Fruit fly (Drosophila melanogaster) whole organism, embryonic: ENCODE data around the gene CG6567.

Experiments used
- Bdp1 ChIP-seq: fragments of 200-800 bp; sonication (Bioruptor generic); optimal IDR thresholded peaks from 3 replicates; lab custom pipeline; 2016; ENCODE audit warnings: missing biosample characterization, missing genetic modification characterization
- Bteb2 ChIP-seq: fragments of 200-800 bp; sonication (Bioruptor generic); optimal IDR thresholded peaks from 2 replicates; lab custom pipeline; 2016; ENCODE audit warnings: missing biosample characterization, missing genetic modification characterization
- CG10147 ChIP-seq: fragments of 200-800 bp; sonication (Bioruptor generic); optimal IDR thresholded peaks from 2 replicates; lab custom pipeline; 2019; ENCODE audit warnings: missing biosample characterization, mild to moderate bottlenecking, missing genetic modification characterization, moderate library complexity
- CG10654 ChIP-seq: fragments of 200-800 bp; sonication (Bioruptor generic); optimal IDR thresholded peaks from 2 replicates; lab custom pipeline; 2016; ENCODE audit warnings: missing biosample characterization, missing genetic modification characterization
- CG11247 ChIP-seq: fragments of 200-800 bp; sonication (Bioruptor generic); IDR thresholded peaks from 2 replicates; pipeline ENCODE4 v1.3.6; 2022; ENCODE audit warnings: missing biosample characterization, missing genetic modification characterization
- CG12219 ChIP-seq: fragments of 200-800 bp; sonication (Bioruptor generic); optimal IDR thresholded peaks from 3 replicates; lab custom pipeline; 2018; ENCODE audit warnings: missing biosample characterization, mild to moderate bottlenecking, missing genetic modification characterization
- CG12299 ChIP-seq: fragments of 200-800 bp; sonication (Bioruptor generic); optimal IDR thresholded peaks from 2 replicates; lab custom pipeline; 2018; ENCODE audit warnings: missing biosample characterization, mild to moderate bottlenecking, missing genetic modification characterization
- CG12391 ChIP-seq: fragments of 200-800 bp; sonication (Bioruptor generic); optimal IDR thresholded peaks from 3 replicates; lab custom pipeline; 2018; ENCODE audit warnings: missing biosample characterization, mild to moderate bottlenecking, missing genetic modification characterization, moderate library complexity
- CG14710 ChIP-seq: fragments of 200-800 bp; sonication (Bioruptor generic); optimal IDR thresholded peaks from 3 replicates; lab custom pipeline; 2019; ENCODE audit warnings: missing biosample characterization, mild to moderate bottlenecking, missing genetic modification characterization, moderate library complexity
- CG16815 ChIP-seq: fragments of 200-800 bp; sonication (Bioruptor generic); optimal IDR thresholded peaks from 3 replicates; lab custom pipeline; 2017; ENCODE audit warnings: missing biosample characterization, mild to moderate bottlenecking, missing genetic modification characterization
- CG2116 ChIP-seq: fragments of 200-800 bp; sonication (Bioruptor generic); optimal IDR thresholded peaks from 3 replicates; lab custom pipeline; 2018; ENCODE audit warnings: missing biosample characterization, mild to moderate bottlenecking, missing genetic modification characterization
- CG2120 ChIP-seq: fragments of 200-800 bp; sonication (Bioruptor generic); optimal IDR thresholded peaks from 3 replicates; lab custom pipeline; 2016; ENCODE audit warnings: missing biosample characterization, missing genetic modification characterization
- CG2712 ChIP-seq: fragments of 200-800 bp; optimal IDR thresholded peaks from 3 replicates; lab custom pipeline; 2019; ENCODE audit warnings: missing biosample characterization, mild to moderate bottlenecking, missing genetic modification characterization, moderate library complexity
- CG4820 ChIP-seq: fragments of 200-800 bp; sonication (Bioruptor generic); optimal IDR thresholded peaks from 3 replicates; lab custom pipeline; 2016; ENCODE audit warnings: missing biosample characterization, missing genetic modification characterization
- CG7963 ChIP-seq: fragments of 200-800 bp; sonication (Bioruptor generic); IDR thresholded peaks from 3 replicates; pipeline ENCODE4 v1.3.6; 2022; ENCODE audit warnings: missing biosample characterization, missing genetic modification characterization; ENCODE audit not compliant: partially characterized antibody
- CG8944 ChIP-seq: fragments of 200-800 bp; sonication (Bioruptor generic); optimal IDR thresholded peaks from 3 replicates; lab custom pipeline; 2016; ENCODE audit warnings: missing biosample characterization, missing genetic modification characterization
- CG9727 ChIP-seq: fragments of 200-800 bp; sonication (Bioruptor generic); optimal IDR thresholded peaks from 3 replicates; lab custom pipeline; 2017; ENCODE audit warnings: missing biosample characterization, mild to moderate bottlenecking, missing genetic modification characterization
- CHES-1-like ChIP-seq: fragments of 200-800 bp; sonication (Bioruptor generic); optimal IDR thresholded peaks from 2 replicates; lab custom pipeline; 2016; ENCODE audit warnings: missing biosample characterization, missing genetic modification characterization
- Dp ChIP-seq: fragments of 200-800 bp; sonication (Bioruptor generic); optimal IDR thresholded peaks from 2 replicates; lab custom pipeline; 2018; ENCODE audit warnings: missing biosample characterization, mild to moderate bottlenecking, missing genetic modification characterization, moderate library complexity
- Elba2 ChIP-seq: fragments of 200-800 bp; sonication (Bioruptor generic); optimal IDR thresholded peaks from 3 replicates; lab custom pipeline; 2016; ENCODE audit warnings: missing biosample characterization, missing genetic modification characterization
- Gug ChIP-seq: fragments of 200-800 bp; sonication (Bioruptor generic); IDR thresholded peaks from 4 replicates; pipeline ENCODE4 v1.3.6; 2022; ENCODE audit warnings: missing biosample characterization, missing genetic modification characterization
- H15 ChIP-seq: fragments of 200-800 bp; sonication (Bioruptor generic); IDR thresholded peaks from 3 replicates; pipeline ENCODE4 v1.3.6; 2022; ENCODE audit warnings: missing biosample characterization, missing genetic modification characterization
- HmgZ ChIP-seq: fragments of 200-800 bp; sonication (Bioruptor generic); optimal IDR thresholded peaks from 2 replicates; lab custom pipeline; 2018; ENCODE audit warnings: missing biosample characterization, mild to moderate bottlenecking, missing genetic modification characterization
- Hmr ChIP-seq: fragments of 200-800 bp; sonication (Bioruptor generic); optimal IDR thresholded peaks from 3 replicates; lab custom pipeline; 2017; ENCODE audit warnings: mild to moderate bottlenecking, missing biosample characterization, missing genetic modification reagents, missing genetic modification characterization
- Mes4 ChIP-seq: fragments of 200-800 bp; sonication (Bioruptor generic); optimal IDR thresholded peaks from 2 replicates; lab custom pipeline; 2016; ENCODE audit warnings: missing biosample characterization, missing genetic modification characterization
- NfI ChIP-seq: fragments of 200-800 bp; sonication (Bioruptor generic); optimal IDR thresholded peaks from 3 replicates; lab custom pipeline; 2018; ENCODE audit warnings: missing biosample characterization, mild to moderate bottlenecking, missing genetic modification characterization, moderate library complexity
- Sin3A ChIP-seq: fragments of >200 bp; optimal IDR thresholded peaks from 2 replicates; lab custom pipeline; 2018
- ab ChIP-seq: fragments of 200-800 bp; sonication (Bioruptor generic); optimal IDR thresholded peaks from 2 replicates; lab custom pipeline; 2016; ENCODE audit warnings: missing biosample characterization, missing genetic modification characterization
- ac ChIP-seq: fragments of 200-800 bp; sonication (Bioruptor generic); optimal IDR thresholded peaks from 3 replicates; lab custom pipeline; 2017; ENCODE audit warnings: missing biosample characterization, mild to moderate bottlenecking, missing genetic modification characterization
- amos ChIP-seq: fragments of 200-800 bp; sonication (Bioruptor generic); IDR thresholded peaks from 2 replicates; pipeline ENCODE4 v1.3.6; 2022; ENCODE audit warnings: missing biosample characterization, missing genetic modification characterization; ENCODE audit not compliant: partially characterized antibody
- bab2 ChIP-seq: fragments of 200-800 bp; sonication (Bioruptor generic); optimal IDR thresholded peaks from 2 replicates; lab custom pipeline; 2016; ENCODE audit warnings: missing biosample characterization, missing genetic modification characterization
- ci ChIP-seq: fragments of 200-800 bp; sonication (Bioruptor generic); IDR thresholded peaks from 3 replicates; pipeline ENCODE4 v1.3.6; 2022; ENCODE audit warnings: missing biosample characterization, missing genetic modification characterization
- da ChIP-seq: fragments of 200-800 bp; sonication (Bioruptor generic); optimal IDR thresholded peaks from 2 replicates; lab custom pipeline; 2016; ENCODE audit warnings: missing biosample characterization, missing genetic modification characterization
- disco-r ChIP-seq: fragments of 200-800 bp; sonication (Bioruptor generic); optimal IDR thresholded peaks from 2 replicates; lab custom pipeline; 2016; ENCODE audit warnings: missing biosample characterization, missing genetic modification characterization
- fru ChIP-seq: fragments of >200 bp; optimal IDR thresholded peaks from 2 replicates; lab custom pipeline; 2017
- gcm ChIP-seq: fragments of 200-800 bp; sonication (Bioruptor generic); optimal IDR thresholded peaks from 2 replicates; lab custom pipeline; 2019; ENCODE audit warnings: missing biosample characterization, mild to moderate bottlenecking, missing genetic modification characterization, moderate library complexity
- gro ChIP-seq: fragments of 200-800 bp; sonication (Bioruptor generic); optimal IDR thresholded peaks from 2 replicates; lab custom pipeline; 2016; ENCODE audit warnings: missing biosample characterization, missing genetic modification characterization
- hbn ChIP-seq: fragments of 200-800 bp; sonication (Bioruptor generic); IDR thresholded peaks from 2 replicates; pipeline ENCODE4 v1.3.6; 2022; ENCODE audit warnings: missing biosample characterization, missing genetic modification characterization; ENCODE audit not compliant: partially characterized antibody
- inv ChIP-seq: fragments of 200-800 bp; sonication (Bioruptor generic); IDR thresholded peaks from 2 replicates; pipeline ENCODE4 v1.3.6; 2022; ENCODE audit warnings: missing biosample characterization, missing genetic modification characterization; ENCODE audit not compliant: partially characterized antibody
- lbe ChIP-seq: fragments of 200-800 bp; sonication (Bioruptor generic); optimal IDR thresholded peaks from 2 replicates; lab custom pipeline; 2016; ENCODE audit warnings: missing biosample characterization, mild to moderate bottlenecking, missing genetic modification characterization
- luna ChIP-seq: fragments of 200-800 bp; sonication (Bioruptor generic); optimal IDR thresholded peaks from 2 replicates; lab custom pipeline; 2016; ENCODE audit warnings: missing biosample characterization, missing genetic modification characterization
- mam ChIP-seq: fragments of 200-800 bp; sonication (Bioruptor generic); optimal IDR thresholded peaks from 3 replicates; lab custom pipeline; 2016; ENCODE audit warnings: missing biosample characterization, missing genetic modification characterization
- odd ChIP-seq: fragments of 200-800 bp; sonication (Bioruptor generic); optimal IDR thresholded peaks from 2 replicates; lab custom pipeline; 2017; ENCODE audit warnings: missing biosample characterization, mild to moderate bottlenecking, missing genetic modification characterization
- pfk ChIP-seq: fragments of 200-800 bp; sonication (Bioruptor generic); optimal IDR thresholded peaks from 2 replicates; lab custom pipeline; 2018; ENCODE audit warnings: missing biosample characterization, mild to moderate bottlenecking, missing genetic modification characterization, moderate library complexity
- row ChIP-seq: fragments of 200-800 bp; sonication (Bioruptor generic); IDR thresholded peaks from 3 replicates; pipeline ENCODE4 v1.3.6; 2022; ENCODE audit warnings: missing biosample characterization, missing genetic modification characterization
- sens-2 ChIP-seq: fragments of 200-800 bp; sonication (Bioruptor generic); IDR thresholded peaks from 2 replicates; pipeline ENCODE4 v1.3.6; 2022; ENCODE audit warnings: missing biosample characterization, missing genetic modification characterization
- ssp ChIP-seq: fragments of 200-800 bp; sonication (Bioruptor generic); IDR thresholded peaks from 2 replicates; pipeline ENCODE4 v1.3.6; 2022; ENCODE audit warnings: missing biosample characterization, missing genetic modification characterization
- twi ChIP-seq: fragments of 200-800 bp; optimal IDR thresholded peaks from 2 replicates; lab custom pipeline; 2019; ENCODE audit warnings: missing biosample characterization, mild to moderate bottlenecking, missing genetic modification characterization, moderate library complexity
- wor ChIP-seq: fragments of 200-800 bp; sonication (Bioruptor generic); IDR thresholded peaks from 2 replicates; pipeline ENCODE4 v1.3.6; 2022; ENCODE audit warnings: missing biosample characterization, missing genetic modification characterization
- z ChIP-seq: fragments of 200-800 bp; sonication (Bioruptor generic); IDR thresholded peaks from 3 replicates; pipeline ENCODE4 v1.3.6; 2022; ENCODE audit warnings: missing biosample characterization, missing genetic modification characterization
- zen2 ChIP-seq: fragments of 200-800 bp; sonication (Bioruptor generic); IDR thresholded peaks from 3 replicates; pipeline ENCODE4 v1.3.6; 2022; ENCODE audit warnings: missing biosample characterization, missing genetic modification characterization; ENCODE audit not compliant: partially characterized antibody
- zfh2 ChIP-seq: fragments of 200-800 bp; sonication (Bioruptor generic); optimal IDR thresholded peaks from 2 replicates; lab custom pipeline; 2016; ENCODE audit warnings: missing biosample characterization, missing genetic modification characterization

Gene CG6567

dm6 chr3R:10849515-10849973, 4.7 kb downstream of the CG6567 start, which contains the start of gene CG42394 (continued):
- peak; percentile 89 for TF ChIP-seq HmgZ (tag; lab: Kevin White, UChicago)
- peak; percentile 84; the same call in 3 of the 4 replicates for TF ChIP-seq Gug (GFP tag; lab: Robert Waterston, UW)
- TF ChIP-seq wor (GFP tag; lab: Robert Waterston, UW) = peak; percentile 89
- TF ChIP-seq CG9727 (GFP tag; lab: Kevin White, UChicago) = peak; percentile 99
- no peak for TF ChIP-seq gro (GFP tag; lab: Kevin White, UChicago)
- peak; percentile 91 for TF ChIP-seq H15
- peak; percentile 94 for TF ChIP-seq row (GFP tag; lab: Robert Waterston, UW)
- peak; percentile 78 for TF ChIP-seq ssp (GFP tag; lab: Robert Waterston, UW)
- peak; percentile 96 for TF ChIP-seq Hmr (GFP tag; lab: Kevin White, UChicago)
- TF ChIP-seq CG12391 (tag; lab: Kevin White, UChicago) = peak; percentile 97
- TF ChIP-seq CG2712 (tag; lab: Kevin White, UChicago) = peak; percentile 99
- TF ChIP-seq inv (GFP tag; lab: Robert Waterston, UW) = peak; percentile 30; the same call in 1 of the 2 replicates
- TF ChIP-seq bab2 (GFP tag; lab: Kevin White, UChicago) = peak; percentile 48
- peak; percentile 30 for TF ChIP-seq pfk (GFP tag; lab: Kevin White, UChicago)
- peak; percentile 69 for TF ChIP-seq mam
- TF ChIP-seq luna = no peak
- TF ChIP-seq CHES-1-like (GFP tag; lab: Kevin White, UChicago) = peak; percentile 49
- TF ChIP-seq CG4820 (GFP tag; lab: Kevin White, UChicago) = peak; percentile 93
- peak; percentile 85 for TF ChIP-seq CG12219 (GFP tag; lab: Kevin White, UChicago)
- peak; percentile 46 for TF ChIP-seq Elba2 (GFP tag; lab: Kevin White, UChicago)
- no peak for TF ChIP-seq CG7963 (GFP tag; lab: Robert Waterston, UW)
- peak; percentile 96 for TF ChIP-seq ci
- TF ChIP-seq NfI (GFP tag; lab: Kevin White, UChicago) = peak; percentile 94
- peak; percentile 94 for TF ChIP-seq gcm
- peak; percentile 5 for TF ChIP-seq Dp (GFP tag; lab: Kevin White, UChicago)
- TF ChIP-seq amos (GFP tag; lab: Robert Waterston, UW) = peak; percentile 22; the same call in 1 of the 2 replicates
- peak; percentile 16 for TF ChIP-seq CG8944 (GFP tag; lab: Kevin White, UChicago)
- TF ChIP-seq CG16815 (GFP tag; lab: Kevin White, UChicago) = peak; percentile 89
- TF ChIP-seq ab (GFP tag; lab: Kevin White, UChicago) = no peak
- TF ChIP-seq Bteb2 = peak; percentile 81
- TF ChIP-seq twi (tag; lab: Kevin White, UChicago) = peak; percentile 87
- TF ChIP-seq Sin3A (lab: Kevin White, UChicago) = no peak
- TF ChIP-seq CG10654 (GFP tag; lab: Kevin White, UChicago) = peak; percentile 89
- peak; percentile 76 for TF ChIP-seq CG2116 (GFP tag; lab: Kevin White, UChicago)
- TF ChIP-seq CG11247 (GFP tag; lab: Robert Waterston, UW) = peak; percentile 90
- no peak for TF ChIP-seq da (GFP tag; lab: Kevin White, UChicago)
- TF ChIP-seq CG12299 (tag; lab: Kevin White, UChicago) = peak; percentile 91
- TF ChIP-seq z (GFP tag; lab: Robert Waterston, UW) = no peak
- peak; percentile 97 for TF ChIP-seq CG14710 (tag; lab: Kevin White, UChicago)
- TF ChIP-seq Mes4 (GFP tag; lab: Kevin White, UChicago) = peak; percentile 61
- peak; percentile 89 for TF ChIP-seq CG2120 (GFP tag; lab: Kevin White, UChicago)
- peak; percentile 91 for TF ChIP-seq lbe
- TF ChIP-seq Bdp1 = peak; percentile 64
- TF ChIP-seq zfh2 (GFP tag; lab: Kevin White, UChicago) = peak; percentile 17
- TF ChIP-seq odd (GFP tag; lab: Kevin White, UChicago) = peak; percentile 93
- TF ChIP-seq fru (lab: Kevin White, UChicago) = no peak
- TF ChIP-seq zen2 = no peak
- TF ChIP-seq CG10147 (GFP tag; lab: Kevin White, UChicago) = peak; percentile 97
- TF ChIP-seq ac (GFP tag; lab: Kevin White, UChicago) = peak; percentile 90
- peak; percentile 90 for TF ChIP-seq sens-2 (GFP tag; lab: Robert Waterston, UW)
- TF ChIP-seq hbn (GFP tag; lab: Robert Waterston, UW) = no peak
- TF ChIP-seq disco-r (GFP tag; lab: Kevin White, UChicago) = peak; percentile 28
